Worm (Caenorhabditis elegans) whole organism, young adult: ENCODE results near the gene dnj-25.

Source experiments
- B0019.2 ChIP-seq: fragments of 200-800 bp; sonication (Bioruptor generic); conservative IDR thresholded peaks from 2 replicates; pipeline ENCODE4 v1.3.6; 2022; ENCODE audit warnings: missing genetic modification reagents, missing genetic modification characterization, missing compliant biosample characterization
- B0336.3 ChIP-seq: fragments of 200-800 bp; sonication (Bioruptor generic); IDR thresholded peaks from 2 replicates; pipeline ENCODE4 v1.3.6; 2022; ENCODE audit warnings: missing genetic modification characterization, missing compliant biosample characterization
- F23B12.7 ChIP-seq: sonication (generic microtip); optimal IDR thresholded peaks from 2 replicates; lab custom pipeline; 2017; ENCODE audit warnings: missing genetic modification characterization, mild to moderate bottlenecking, missing compliant biosample characterization, antibody characterized with exemption, moderate library complexity; ENCODE audit not compliant: insufficient read depth
- F37B4.10 ChIP-seq: fragments of 200-800 bp; sonication (Bioruptor generic); IDR thresholded peaks from 2 replicates; pipeline ENCODE4 v1.3.6; 2022; ENCODE audit warnings: missing genetic modification characterization, missing compliant biosample characterization
- ceh-58 ChIP-seq: fragments of 200-800 bp; sonication (Bioruptor generic); IDR thresholded peaks from 2 replicates; pipeline ENCODE4 v1.3.6; 2022; ENCODE audit warnings: missing genetic modification characterization, missing compliant biosample characterization
- ets-4 ChIP-seq: fragments of 200-800 bp; sonication (Bioruptor generic); optimal IDR thresholded peaks from 2 replicates; lab custom pipeline; 2018; ENCODE audit warnings: mild to moderate bottlenecking, missing genetic modification characterization, missing compliant biosample characterization
- madf-3 ChIP-seq: fragments of 200-800 bp; sonication (Bioruptor generic); IDR thresholded peaks from 2 replicates; pipeline ENCODE4 v1.3.6; 2022; ENCODE audit warnings: missing genetic modification reagents, missing genetic modification characterization, missing compliant biosample characterization
- nhr-80 ChIP-seq: sonication (generic microtip); optimal IDR thresholded peaks from 2 replicates; lab custom pipeline; 2016; ENCODE audit warnings: missing genetic modification characterization, missing compliant biosample characterization
- unc-62 ChIP-seq: fragments of 150-350 bp; optimal IDR thresholded peaks from 2 replicates; lab custom pipeline; 2014; ENCODE audit warnings: missing biosample characterization, missing genetic modification reagents, missing genetic modification characterization
- zfh-2 ChIP-seq: fragments of 200-800 bp; sonication (Bioruptor generic); conservative IDR thresholded peaks from 2 replicates; pipeline ENCODE4 v1.3.6; 2022; ENCODE audit warnings: missing genetic modification reagents, missing genetic modification characterization, missing compliant biosample characterization
- ztf-3 ChIP-seq: fragments of 200-800 bp; sonication (Bioruptor generic); optimal IDR thresholded peaks from 2 replicates; lab custom pipeline; 2018; ENCODE audit warnings: mild to moderate bottlenecking, missing genetic modification characterization, missing compliant biosample characterization

- TF ChIP-seq madf-3 (GFP tag; lab: Robert Waterston, UW) (no peak), unc-62 (GFP tag; lab: Kevin White, UChicago) (no peak), F23B12.7 (no peak), ets-4 (GFP tag; lab: Kevin White, UChicago) (no peak), zfh-2 (no peak), B0019.2 (GFP tag; lab: Robert Waterston, UW) (no peak), F37B4.10 (no peak), ztf-3 (no peak), nhr-80 (tag; lab: Kevin White, UChicago) (peak; percentile 3), B0336.3 (GFP tag; lab: Robert Waterston, UW) (no peak), ceh-58 (no peak)
Observed at ce11 chrV:20755494-20755893, 11.3 kb upstream of the dnj-25 start.
